Worm (Caenorhabditis elegans) whole organism, midembryonic: ENCODE results near the gene timp-1.

Source experiments
- cog-1 ChIP-seq: sonication (generic microtip); optimal IDR thresholded peaks from 2 replicates; lab custom pipeline; 2016; ENCODE audit warnings: missing genetic modification characterization, missing compliant biosample characterization
- ref-1 ChIP-seq: fragments of 200-800 bp; sonication (Bioruptor generic); conservative IDR thresholded peaks from 2 replicates; pipeline ENCODE4 v1.3.6; 2022; ENCODE audit warnings: missing genetic modification reagents, missing genetic modification characterization, missing compliant biosample characterization
- tab-1 ChIP-seq: fragments of 200-800 bp; sonication (Bioruptor generic); IDR thresholded peaks from 2 replicates; pipeline ENCODE4 v1.3.6; 2022; ENCODE audit warnings: missing genetic modification characterization, missing compliant biosample characterization

DNA sequence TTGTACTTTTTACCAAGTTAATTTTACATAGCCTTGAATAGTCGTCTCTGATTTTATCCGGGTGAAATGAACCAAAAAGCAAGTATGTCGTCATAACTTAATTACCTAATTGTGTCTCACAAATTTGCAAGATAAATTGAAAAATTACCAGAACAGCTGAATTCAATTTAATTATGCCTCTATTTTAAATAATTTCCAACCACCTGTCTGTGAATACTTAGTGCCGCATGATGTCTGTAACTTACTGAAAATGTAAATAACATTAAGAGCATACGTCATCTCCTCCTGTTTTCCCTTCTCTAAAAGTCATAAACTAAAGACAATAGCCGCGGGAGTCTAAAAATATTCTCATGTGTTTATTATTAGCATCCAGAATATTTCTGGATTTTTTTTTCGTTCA lies 36.7 kb upstream of the timp-1 start:
- TF ChIP-seq tab-1 (GFP tag; lab: Robert Waterston, UW) (no peak), cog-1 (tag; lab: Kevin White, UChicago) (no peak), ref-1 (GFP tag; lab: Robert Waterston, UW) (no peak)
